Worm (Caenorhabditis elegans) whole organism, dauer: ENCODE results near the gene zipt-2.3.

Experiments
- unc-62 ChIP-seq: sonication (generic microtip); optimal IDR thresholded peaks from 2 replicates; lab custom pipeline; 2017; ENCODE audit warnings: missing biosample characterization, missing genetic modification reagents, missing genetic modification characterization

zipt-2.3 gene

ce11 chrII:13723754-13724153, 8.1 kb upstream of the zipt-2.3 start:
- no peak for TF ChIP-seq unc-62 (GFP tag; lab: Kevin White, UChicago)

DNA sequence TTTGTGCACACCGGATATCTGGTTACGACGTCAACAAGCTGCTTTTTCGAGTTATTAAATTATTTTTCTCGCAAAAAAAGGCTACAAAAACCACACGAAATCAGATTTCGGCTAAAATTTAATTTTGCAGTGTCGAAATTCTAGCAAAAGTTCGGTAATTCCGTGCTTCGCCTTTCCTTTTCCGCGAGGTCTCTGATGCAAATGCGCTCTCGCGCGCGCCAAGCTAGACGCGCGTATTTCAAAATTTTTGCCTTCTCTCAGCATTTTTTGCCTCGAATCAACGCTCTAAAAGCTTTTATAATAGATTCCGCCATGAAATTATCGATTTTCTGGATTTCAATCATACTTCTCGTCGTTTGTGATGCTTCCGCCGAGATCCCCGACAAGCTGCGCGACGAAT, 7.1 kb upstream of the zipt-2.3 start, which contains the start of gene Y54G9A.5:
Y54G9A.5 (plus strand) TSS at position 245 of the 400 bp plus-strand sequence.
- TF ChIP-seq unc-62 (GFP tag; lab: Kevin White, UChicago): no peak

ce11 chrII:13721218-13721617, 5.5 kb upstream of the zipt-2.3 start, which contains the start of gene sre-46:
Gene sre-46, minus strand, starts transcription at chrII:13721318.
- TF ChIP-seq unc-62 (GFP tag; lab: Kevin White, UChicago): no peak

DNA sequence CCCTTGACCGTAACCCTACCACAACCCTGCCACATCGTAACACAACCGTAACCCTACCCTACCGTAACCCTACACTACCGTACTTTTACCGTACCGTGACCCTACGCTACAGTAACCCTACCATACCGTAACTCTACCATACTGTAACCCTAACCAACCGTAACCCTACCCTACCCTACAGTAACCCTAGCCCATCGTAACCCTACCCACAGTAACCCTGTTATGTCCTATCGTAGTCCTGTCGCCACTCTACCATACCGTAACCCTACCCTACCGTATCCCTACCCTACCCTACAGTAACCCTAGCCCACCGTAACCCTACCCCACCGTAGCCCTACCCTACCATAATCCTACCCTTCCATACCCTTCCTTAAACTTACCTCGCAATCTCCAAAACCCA, 5.0 kb upstream of the zipt-2.3 start:
- TF ChIP-seq unc-62 (GFP tag; lab: Kevin White, UChicago): no peak

DNA sequence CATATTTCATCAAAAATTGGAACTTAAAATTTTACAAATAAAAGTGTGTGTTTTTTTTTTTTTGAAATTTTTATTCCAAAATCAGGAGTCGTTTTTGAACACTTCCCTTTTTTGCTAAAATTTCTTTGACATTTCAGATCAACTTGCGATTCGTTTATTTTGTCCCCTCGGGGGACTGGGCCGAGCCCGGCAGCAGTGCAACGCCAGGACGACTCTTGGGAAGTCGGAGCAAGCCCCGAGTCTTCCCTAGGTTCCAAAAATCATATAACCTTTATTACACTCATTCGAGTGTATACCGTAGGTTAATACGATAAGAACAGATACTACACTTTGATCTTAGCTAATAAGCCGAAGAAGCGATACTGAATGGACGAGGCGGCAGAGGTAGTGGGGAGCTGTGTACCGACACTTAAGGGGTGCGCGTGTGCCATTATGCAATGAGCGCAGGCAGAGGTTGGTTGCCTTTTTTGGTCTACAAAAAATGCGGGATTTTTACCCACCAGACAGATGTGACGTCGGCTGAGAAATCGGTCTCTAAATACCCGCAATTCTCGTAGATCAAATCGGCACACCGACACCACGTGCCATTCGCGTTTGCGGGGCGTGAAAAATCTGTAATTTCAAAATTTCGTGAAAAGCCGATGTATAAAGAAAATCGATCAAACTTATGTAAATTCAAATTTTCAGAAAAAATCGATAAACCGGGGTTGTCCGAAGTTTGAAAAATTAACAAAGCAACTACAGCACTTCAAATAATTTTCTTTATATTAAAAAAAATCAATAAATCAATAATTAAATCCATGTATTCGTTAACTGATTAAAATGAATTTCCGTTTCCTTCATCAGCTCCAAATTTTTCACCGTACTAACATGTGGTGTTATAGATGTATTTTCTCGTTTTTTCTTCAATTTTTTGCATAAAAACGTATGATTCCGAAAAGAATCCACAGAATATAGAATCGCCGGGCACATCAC, 2.0 kb upstream of the zipt-2.3 start:
- no peak for TF ChIP-seq unc-62 (GFP tag; lab: Kevin White, UChicago)

DNA sequence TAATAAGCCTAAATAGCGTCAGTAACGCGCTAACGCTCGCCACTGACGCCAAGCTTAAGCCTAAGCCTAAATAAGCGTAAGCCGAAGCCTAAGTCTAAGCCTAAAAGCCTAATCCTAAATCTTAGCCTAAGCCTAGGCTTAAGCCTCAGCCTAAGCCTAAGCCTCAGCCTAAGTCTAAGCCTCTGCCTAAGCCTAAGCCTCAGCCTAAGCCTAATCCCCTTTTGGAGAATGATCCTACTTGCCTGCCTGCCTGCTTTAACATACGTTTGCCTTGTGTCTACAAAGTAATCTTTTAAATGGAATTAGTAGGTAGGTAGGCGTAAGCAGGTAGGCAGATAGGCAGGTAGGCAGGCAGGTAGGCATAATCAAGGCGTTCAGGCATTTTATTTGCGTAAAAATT, 346 bp downstream of the zipt-2.3 start:
- no peak for TF ChIP-seq unc-62 (GFP tag; lab: Kevin White, UChicago)

- no peak for TF ChIP-seq unc-62 (GFP tag; lab: Kevin White, UChicago)
Measured at ce11 chrII:13713239-13713638, 2.4 kb downstream of the zipt-2.3 start.

DNA sequence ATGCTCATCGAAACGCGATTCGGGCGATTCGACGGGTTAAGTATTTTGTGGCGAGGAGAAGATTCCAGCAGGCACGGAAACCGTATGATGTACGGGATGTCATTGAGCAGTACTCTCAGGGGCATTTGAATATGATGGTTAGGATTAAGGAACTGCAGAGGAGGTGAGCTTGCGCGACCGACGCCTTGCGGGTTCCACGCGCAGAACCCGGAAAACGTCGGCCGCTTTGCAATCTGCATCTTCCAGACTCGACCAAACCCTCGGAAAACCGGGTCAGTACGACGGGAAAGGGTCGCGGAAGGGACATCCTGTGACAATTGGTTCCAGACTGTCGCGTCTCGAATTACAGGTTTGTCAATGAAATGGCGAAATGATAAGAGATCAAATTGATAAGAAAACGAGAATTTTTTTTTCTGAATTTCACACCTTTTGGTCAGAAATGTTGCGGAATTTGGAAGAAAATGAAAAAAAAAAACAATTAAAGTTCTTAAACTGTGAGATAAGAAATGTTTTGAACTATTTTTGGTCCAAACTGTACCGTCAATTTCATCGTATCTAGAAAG, 4.1 kb downstream of the zipt-2.3 start:
- no peak for TF ChIP-seq unc-62 (GFP tag; lab: Kevin White, UChicago)

- no peak for TF ChIP-seq unc-62 (GFP tag; lab: Kevin White, UChicago)
Measured at ce11 chrII:13697691-13698090, 18.0 kb downstream of the zipt-2.3 start.

DNA sequence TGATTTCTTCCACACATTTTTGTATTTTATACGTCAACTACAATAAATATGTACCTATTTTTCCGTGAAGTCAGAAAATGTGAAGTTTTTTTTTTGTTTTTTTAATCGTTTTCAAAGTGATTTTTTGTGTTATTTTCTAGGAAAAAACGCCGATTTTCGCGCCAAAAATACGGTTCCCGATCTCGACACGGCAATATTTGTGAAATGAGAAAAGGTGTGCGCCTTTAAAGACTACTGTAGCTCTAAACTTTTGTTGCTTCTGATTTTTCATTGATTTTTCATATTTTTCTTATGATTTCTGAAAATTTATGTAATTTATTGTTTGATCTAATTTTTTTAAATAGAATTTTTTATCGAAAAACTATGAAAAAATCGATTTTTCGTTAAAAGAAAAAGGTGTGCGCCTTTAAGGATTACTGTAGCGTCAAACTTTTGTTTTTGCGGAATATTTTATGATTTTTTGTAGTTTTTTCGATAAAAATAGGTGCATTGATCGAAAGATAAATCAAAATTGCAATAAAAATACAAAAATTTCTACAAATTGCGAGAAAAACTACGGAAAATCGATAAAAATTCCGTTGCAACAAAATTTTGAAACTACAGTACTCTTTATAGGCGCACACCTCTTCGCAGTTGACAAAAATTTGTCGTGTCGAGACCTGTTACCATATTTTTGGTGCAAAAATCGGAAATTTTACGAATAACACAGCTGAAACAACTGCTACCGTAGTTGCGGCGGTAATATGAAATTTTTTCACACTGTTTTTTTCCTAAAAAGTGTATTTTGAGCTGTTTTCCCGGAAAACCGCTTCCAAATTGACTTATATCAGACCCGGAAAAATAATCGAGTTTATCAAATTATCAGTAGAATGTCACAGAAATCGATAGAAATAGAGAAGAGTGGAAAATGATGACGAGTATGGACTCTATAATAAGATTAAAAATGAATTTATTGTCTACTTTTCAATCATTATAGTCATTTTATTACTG, 20.0 kb downstream of the zipt-2.3 start, which contains the start of gene kqt-3:
kqt-3 (plus strand) TSS at position 940 of the 990 bp plus-strand sequence.
- no peak for TF ChIP-seq unc-62 (GFP tag; lab: Kevin White, UChicago)

- TF ChIP-seq unc-62 (GFP tag; lab: Kevin White, UChicago): no peak
Measured at ce11 chrII:13694712-13695111, 21.0 kb downstream of the zipt-2.3 start, which contains the start of gene rpoa-1. Gene rpoa-1, minus strand, starts transcription at chrII:13694795.

- no peak for TF ChIP-seq unc-62 (GFP tag; lab: Kevin White, UChicago)
Measured at ce11 chrII:13685581-13685980, 30.1 kb downstream of the zipt-2.3 start.

ce11 chrII:13681063-13681462, 34.6 kb downstream of the zipt-2.3 start:
- no peak for TF ChIP-seq unc-62 (GFP tag; lab: Kevin White, UChicago)

DNA sequence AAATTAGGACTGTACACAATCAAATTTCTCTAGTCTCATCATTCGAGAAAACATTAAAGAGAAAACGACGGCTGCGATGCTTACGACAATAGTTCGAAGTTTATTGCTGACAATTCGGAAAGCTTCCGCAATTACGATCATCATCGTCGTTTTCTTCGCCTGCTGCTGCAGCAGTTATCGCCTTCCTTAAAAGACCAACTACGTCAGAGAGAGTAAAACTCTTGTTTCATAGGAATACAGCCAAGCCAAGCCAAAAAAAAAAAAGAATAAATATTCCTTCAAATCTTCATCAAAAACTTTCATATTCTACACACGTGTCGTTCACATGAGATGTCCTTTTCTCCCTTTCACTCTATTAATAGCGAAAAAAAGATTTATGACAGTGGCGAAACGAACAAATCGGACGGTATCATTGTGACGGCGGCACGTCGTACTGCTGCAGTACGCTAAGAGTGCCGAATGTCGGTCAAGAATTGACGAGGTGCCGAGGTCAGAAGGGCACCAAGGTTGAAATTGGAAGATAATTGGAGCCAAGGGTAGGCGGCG, 35.8 kb downstream of the zipt-2.3 start:
- TF ChIP-seq unc-62 (GFP tag; lab: Kevin White, UChicago): no peak
